Worm (Caenorhabditis elegans): Measurements from ENCODE around the gene ZK899.2.
A peak's percentile ranks its signal among the peaks of the same experiment; 100 is the strongest.

DNA sequence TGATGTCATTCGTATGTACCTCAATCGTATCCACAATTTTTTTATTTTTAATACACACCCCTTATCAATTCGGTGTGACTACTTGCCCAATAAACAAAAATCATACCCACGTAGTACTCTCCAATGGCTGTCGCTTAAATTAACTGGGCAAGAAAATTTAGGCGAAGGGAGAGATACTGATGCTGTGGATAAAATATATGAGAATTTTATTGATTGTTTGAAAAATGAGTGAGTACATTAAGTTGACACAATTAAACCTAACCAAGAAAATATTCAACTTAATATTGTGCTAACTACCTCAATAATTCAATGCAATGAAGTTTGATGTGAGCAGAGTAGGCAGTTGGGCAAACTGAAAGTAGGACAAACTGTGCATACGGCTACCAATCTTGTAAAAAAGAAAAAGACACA is 13.9 kb upstream of the ZK899.2 start:
- TF ChIP-seq daf-12 (tag; optimal IDR thresholded peaks at IDR 0.05): peak; percentile 88
- TF ChIP-seq lin-39 (tag; optimal IDR thresholded peaks at IDR 0.05): peak; percentile 96
- TF ChIP-seq nhr-77 (tag; optimal IDR thresholded peaks at IDR 0.05): peak; percentile 99
- peak; percentile 97 for TF ChIP-seq fos-1 (tag; optimal IDR thresholded peaks at IDR 0.05)
- peak; percentile 91 for TF ChIP-seq ztf-4 (tag; optimal IDR thresholded peaks at IDR 0.05)

Measured in whole organism, L3 larva.